ENCODE assay signal across 4 fruit fly cellular contexts in the genomic region with DNA sequence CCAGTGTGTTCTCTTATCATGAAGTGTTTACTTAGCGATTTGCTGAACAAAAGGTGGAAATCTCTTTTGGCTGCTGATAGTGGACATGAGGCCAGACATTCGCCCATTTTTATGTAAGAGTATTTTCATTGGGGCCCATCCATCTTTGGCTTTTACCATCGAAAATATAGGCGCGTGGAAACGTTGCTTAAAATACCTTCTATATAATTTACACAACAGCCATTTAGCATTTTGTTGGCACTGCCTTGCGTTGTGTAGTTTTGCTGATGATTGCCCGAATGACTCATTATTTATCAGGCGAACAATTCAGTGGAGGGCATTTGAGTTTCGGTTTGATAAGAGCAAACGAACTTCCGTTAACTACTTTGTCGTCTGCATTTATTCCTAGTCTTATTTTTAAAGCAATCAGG.
A peak's percentile ranks its signal among the peaks of the same experiment; 100 is the strongest.
TF ChIP-seq lines count a peak whose summit lies in the region.

No protein-coding gene starts in this region.

- TF ChIP-seq CTCF in whole organism, embryonic (GFP tag; optimal IDR thresholded peaks at IDR 0.05; lab: Kevin White, UChicago), result no peak

TF ChIP-seq in whole organism, adult, 20 proteins besides CTCF, POLR2A, EP300 and RAD21:
- peak; percentile 5 for TF ChIP-seq CG14711 (tag; optimal IDR thresholded peaks at IDR 0.05; lab: Kevin White, UChicago)
- TF ChIP-seq CG12768 (GFP tag; optimal IDR thresholded peaks at IDR 0.05; lab: Kevin White, UChicago), result peak; percentile 15
- no peak for TF ChIP-seq Hr96 (GFP tag; optimal IDR thresholded peaks at IDR 0.05; lab: Kevin White, UChicago)
- peak; percentile 12 for TF ChIP-seq Mnt (GFP tag; optimal IDR thresholded peaks at IDR 0.05; lab: Kevin White, UChicago)
- TF ChIP-seq kay (GFP tag; lab: Kevin White, UChicago; ENCODE audit: borderline replicate concordance), result peak; percentile 15
- peak; percentile 44 for TF ChIP-seq CG33017 (tag; optimal IDR thresholded peaks at IDR 0.05; lab: Kevin White, UChicago)
- TF ChIP-seq CG5204 (GFP tag; optimal IDR thresholded peaks at IDR 0.05; lab: Kevin White, UChicago), result no peak
- TF ChIP-seq CG7101 (tag; optimal IDR thresholded peaks at IDR 0.05; lab: Kevin White, UChicago), result peak; percentile 8
- peak; percentile 40 for TF ChIP-seq Crg-1 (GFP tag; optimal IDR thresholded peaks at IDR 0.05; lab: Kevin White, UChicago)
- TF ChIP-seq cic (GFP tag; optimal IDR thresholded peaks at IDR 0.05; lab: Kevin White, UChicago), result peak; percentile 51
- peak; percentile 30 for TF ChIP-seq tj (GFP tag; optimal IDR thresholded peaks at IDR 0.05; lab: Kevin White, UChicago)

TF ChIP-seq in whole organism, embryonic, 481 proteins besides CTCF, POLR2A, EP300 and RAD21 (continues in another document):
- TF ChIP-seq caup (GFP tag; optimal IDR thresholded peaks at IDR 0.05; lab: Kevin White, UChicago; ENCODE audit: severe bottlenecking) (peak; percentile 29), CG2712 (tag; optimal IDR thresholded peaks at IDR 0.05; lab: Kevin White, UChicago) (no peak), da (GFP tag; optimal IDR thresholded peaks at IDR 0.05; lab: Kevin White, UChicago) (peak; percentile 8), ci (GFP tag; IDR thresholded peaks at IDR 0.05; lab: Robert Waterston, UW) (no peak), Dp (GFP tag; optimal IDR thresholded peaks at IDR 0.05; lab: Kevin White, UChicago) (no peak), chif (GFP tag; optimal IDR thresholded peaks at IDR 0.05; lab: Kevin White, UChicago) (no peak), disco-r (GFP tag; optimal IDR thresholded peaks at IDR 0.05; lab: Kevin White, UChicago) (peak; percentile 53), H2.0 (GFP tag; IDR thresholded peaks at IDR 0.05; lab: Robert Waterston, UW) (peak; percentile 71), CG2129 (GFP tag; IDR thresholded peaks at IDR 0.05; lab: Robert Waterston, UW; ENCODE audit: partially characterized antibody) (no peak), CG4282 (GFP tag; optimal IDR thresholded peaks at IDR 0.05; lab: Kevin White, UChicago) (no peak), E2f2 (GFP tag; IDR thresholded peaks at IDR 0.05; lab: Robert Waterston, UW) (no peak; the same call in 1 of the 2 replicates), vfl (GFP tag; optimal IDR thresholded peaks at IDR 0.05; lab: Kevin White, UChicago) (peak; percentile 0), CG16815 (GFP tag; optimal IDR thresholded peaks at IDR 0.05; lab: Kevin White, UChicago) (no peak), CG1603 (tag; optimal IDR thresholded peaks at IDR 0.05; lab: Kevin White, UChicago) (no peak), CG8359 (GFP tag; optimal IDR thresholded peaks at IDR 0.05; lab: Kevin White, UChicago; ENCODE audit: borderline replicate concordance) (no peak), fd96Cb (tag; optimal IDR thresholded peaks at IDR 0.05; lab: Kevin White, UChicago) (no peak), pum (GFP tag; optimal IDR thresholded peaks at IDR 0.05; lab: Kevin White, UChicago) (no peak), tna (GFP tag; IDR thresholded peaks at IDR 0.05; lab: Robert Waterston, UW; ENCODE audit: partially characterized antibody) (no peak), Gug (GFP tag; IDR thresholded peaks at IDR 0.05; lab: Robert Waterston, UW) (no peak), Hmr (GFP tag; optimal IDR thresholded peaks at IDR 0.05; lab: Kevin White, UChicago) (peak; percentile 67), Ets65A (GFP tag; lab: Kevin White, UChicago) (peak; percentile 89), CG11560 (tag; IDR thresholded peaks at IDR 0.05; lab: Robert Waterston, UW) (0 out of 3 replicates have a peak, but pooled peaks have one; percentile 21), CG1602 (GFP tag; optimal IDR thresholded peaks at IDR 0.05; lab: Kevin White, UChicago) (no peak), CG14050 (GFP tag; IDR thresholded peaks at IDR 0.05; lab: Robert Waterston, UW) (no peak), fd3F (GFP tag; optimal IDR thresholded peaks at IDR 0.05; lab: Kevin White, UChicago) (peak; percentile 48)

TF ChIP-seq in whole organism, prepupa, 60 proteins besides CTCF, POLR2A, EP300 and RAD21 (continues in another document):
- no peak for TF ChIP-seq spab (GFP tag; optimal IDR thresholded peaks at IDR 0.05; lab: Kevin White, UChicago)
- TF ChIP-seq CG11902 (GFP tag; optimal IDR thresholded peaks at IDR 0.05; lab: Kevin White, UChicago), result no peak
- no peak for TF ChIP-seq CG9139 (GFP tag; optimal IDR thresholded peaks at IDR 0.05; lab: Kevin White, UChicago)
- no peak for TF ChIP-seq ss (GFP tag; optimal IDR thresholded peaks at IDR 0.05; lab: Kevin White, UChicago)
- TF ChIP-seq CG8319 (GFP tag; optimal IDR thresholded peaks at IDR 0.05; lab: Kevin White, UChicago), result no peak
- TF ChIP-seq salr (GFP tag; optimal IDR thresholded peaks at IDR 0.05; lab: Kevin White, UChicago), result no peak
- no peak for TF ChIP-seq topi (GFP tag; optimal IDR thresholded peaks at IDR 0.05; lab: Kevin White, UChicago)
- TF ChIP-seq lz (GFP tag; optimal IDR thresholded peaks at IDR 0.05; lab: Kevin White, UChicago), result no peak
- TF ChIP-seq CG31627 (GFP tag; optimal IDR thresholded peaks at IDR 0.05; lab: Kevin White, UChicago), result no peak
- TF ChIP-seq OdsH (GFP tag; optimal IDR thresholded peaks at IDR 0.05; lab: Kevin White, UChicago), result no peak
- TF ChIP-seq Met (GFP tag; optimal IDR thresholded peaks at IDR 0.05; lab: Kevin White, UChicago), result no peak
- TF ChIP-seq Blimp-1 (GFP tag; optimal IDR thresholded peaks at IDR 0.05; lab: Kevin White, UChicago), result no peak
- no peak for TF ChIP-seq pdm3 (GFP tag; optimal IDR thresholded peaks at IDR 0.05; lab: Kevin White, UChicago)
- TF ChIP-seq Hr39 (GFP tag; optimal IDR thresholded peaks at IDR 0.05; lab: Kevin White, UChicago), result no peak
- no peak for TF ChIP-seq Sox102F (GFP tag; optimal IDR thresholded peaks at IDR 0.05; lab: Kevin White, UChicago)
- peak; percentile 76 for TF ChIP-seq dsx (GFP tag; optimal IDR thresholded peaks at IDR 0.05; lab: Kevin White, UChicago; ENCODE audit: poor library complexity, severe bottlenecking)
- no peak for TF ChIP-seq CG6276 (GFP tag; optimal IDR thresholded peaks at IDR 0.05; lab: Kevin White, UChicago)
- no peak for TF ChIP-seq dac (GFP tag; optimal IDR thresholded peaks at IDR 0.05; lab: Kevin White, UChicago)
- TF ChIP-seq CG10669 (GFP tag; optimal IDR thresholded peaks at IDR 0.05; lab: Kevin White, UChicago), result no peak
- TF ChIP-seq svp (GFP tag; lab: Kevin White, UChicago), result no peak
- TF ChIP-seq CG1621 (tag; optimal IDR thresholded peaks at IDR 0.05; lab: Kevin White, UChicago), result no peak
- TF ChIP-seq acj6 (GFP tag; optimal IDR thresholded peaks at IDR 0.05; lab: Kevin White, UChicago), result no peak
- no peak for TF ChIP-seq esn (GFP tag; optimal IDR thresholded peaks at IDR 0.05; lab: Kevin White, UChicago)
- no peak for TF ChIP-seq CG16779 (tag; optimal IDR thresholded peaks at IDR 0.05; lab: Kevin White, UChicago)
- TF ChIP-seq vri (GFP tag; optimal IDR thresholded peaks at IDR 0.05; lab: Kevin White, UChicago), result peak; percentile 42
- no peak for TF ChIP-seq Ets96B (tag; optimal IDR thresholded peaks at IDR 0.05; lab: Kevin White, UChicago)
- peak; percentile 3 for TF ChIP-seq CG8632 (GFP tag; optimal IDR thresholded peaks at IDR 0.05; lab: Kevin White, UChicago)
- TF ChIP-seq Hr4 (GFP tag; optimal IDR thresholded peaks at IDR 0.05; lab: Kevin White, UChicago), result no peak
- no peak for TF ChIP-seq fd85E (GFP tag; optimal IDR thresholded peaks at IDR 0.05; lab: Kevin White, UChicago)

TF ChIP-seq in whole organism, wandering third instar larva, 38 proteins besides CTCF, POLR2A, EP300 and RAD21:
- TF ChIP-seq HLH106 (tag; optimal IDR thresholded peaks at IDR 0.05; lab: Kevin White, UChicago), result no peak
- TF ChIP-seq fru (GFP tag; optimal IDR thresholded peaks at IDR 0.05; lab: Kevin White, UChicago), result peak; percentile 2
- TF ChIP-seq rgr (GFP tag; optimal IDR thresholded peaks at IDR 0.05; lab: Kevin White, UChicago), result no peak
- no peak for TF ChIP-seq Vsx2 (GFP tag; optimal IDR thresholded peaks at IDR 0.05; lab: Kevin White, UChicago; ENCODE audit: partially characterized antibody)
- TF ChIP-seq br (GFP tag; optimal IDR thresholded peaks at IDR 0.05; lab: Kevin White, UChicago), result no peak
- peak in 1 of 2 experiments; percentile 19 for TF ChIP-seq foxo (GFP tag; optimal IDR thresholded peaks at IDR 0.05; lab: Kevin White, UChicago)
- no peak for TF ChIP-seq dmrt93B (GFP tag; optimal IDR thresholded peaks at IDR 0.05; lab: Kevin White, UChicago)
- TF ChIP-seq ey (GFP tag; optimal IDR thresholded peaks at IDR 0.05; lab: Kevin White, UChicago), result no peak
- no peak for TF ChIP-seq tai (GFP tag; optimal IDR thresholded peaks at IDR 0.05; lab: Kevin White, UChicago)
- no peak for TF ChIP-seq dsf (GFP tag; optimal IDR thresholded peaks at IDR 0.05; lab: Kevin White, UChicago; ENCODE audit: borderline replicate concordance)
- TF ChIP-seq OdsH (GFP tag; optimal IDR thresholded peaks at IDR 0.05; lab: Kevin White, UChicago), result no peak
- no peak for TF ChIP-seq psq (GFP tag; optimal IDR thresholded peaks at IDR 0.05; lab: Kevin White, UChicago)
- no peak for TF ChIP-seq dl (GFP tag; optimal IDR thresholded peaks at IDR 0.05; lab: Kevin White, UChicago; ENCODE audit: insufficient read depth in 1 of 2, partially characterized antibody in 2 of 2)
